Fruit fly (Drosophila melanogaster) ovary, adult (tissue): Measurements from ENCODE around the gene CG32452.
A peak's percentile ranks its signal among the peaks of the same experiment; 100 is the strongest.
"Not testable (repeated sequence)": the region's sequence is repeated elsewhere in the genome, so short reads cannot be mapped to it uniquely, and the experiment has no call there.

Source experiments
- CG17801 ChIP-seq: fragments of 200-800 bp; optimal IDR thresholded peaks from 2 replicates; lab custom pipeline; 2019; ENCODE audit warnings: missing biosample characterization, mild to moderate bottlenecking, missing genetic modification characterization, moderate library complexity; ENCODE audit not compliant: partially characterized antibody

Gene CG32452

DNA sequence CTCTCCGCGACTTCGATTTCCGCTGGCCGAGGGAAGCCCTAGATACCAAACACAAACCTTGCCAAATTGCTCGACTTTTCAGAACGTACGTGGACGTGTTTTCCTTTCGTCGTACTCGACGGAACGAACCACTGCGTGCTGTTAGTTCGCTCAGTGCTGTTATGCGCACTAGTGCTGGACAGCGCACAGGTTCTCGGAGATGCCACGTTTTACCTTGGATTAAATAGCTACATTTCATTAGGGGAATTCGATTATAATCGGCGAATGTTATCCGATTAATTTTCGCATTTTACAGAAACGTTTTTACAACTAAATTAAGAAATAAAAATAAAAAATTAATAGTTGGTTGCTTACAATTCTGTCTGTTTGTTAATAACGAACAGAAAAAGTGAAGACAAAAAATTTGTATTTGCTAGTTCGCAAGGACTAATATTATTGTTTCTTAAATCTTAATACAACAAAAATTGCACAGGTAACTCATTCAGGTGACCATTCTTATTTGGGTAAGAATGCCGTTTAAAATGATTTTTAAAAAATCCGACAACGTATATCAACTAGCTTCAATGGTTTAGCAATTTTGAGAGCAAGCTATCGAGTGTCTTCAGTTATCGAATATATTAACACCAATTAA lies at the start of gene CG32452, which contains the start of gene ArfGAP3:
CG32452 (plus strand) TSS at position 592 of the 631 bp plus-strand sequence.
ArfGAP3 (minus strand) TSS at position 441 of the 631 bp plus-strand sequence.
- peak; percentile 67 for TF ChIP-seq CG17801 (GFP tag; lab: Kevin White, UChicago)

DNA sequence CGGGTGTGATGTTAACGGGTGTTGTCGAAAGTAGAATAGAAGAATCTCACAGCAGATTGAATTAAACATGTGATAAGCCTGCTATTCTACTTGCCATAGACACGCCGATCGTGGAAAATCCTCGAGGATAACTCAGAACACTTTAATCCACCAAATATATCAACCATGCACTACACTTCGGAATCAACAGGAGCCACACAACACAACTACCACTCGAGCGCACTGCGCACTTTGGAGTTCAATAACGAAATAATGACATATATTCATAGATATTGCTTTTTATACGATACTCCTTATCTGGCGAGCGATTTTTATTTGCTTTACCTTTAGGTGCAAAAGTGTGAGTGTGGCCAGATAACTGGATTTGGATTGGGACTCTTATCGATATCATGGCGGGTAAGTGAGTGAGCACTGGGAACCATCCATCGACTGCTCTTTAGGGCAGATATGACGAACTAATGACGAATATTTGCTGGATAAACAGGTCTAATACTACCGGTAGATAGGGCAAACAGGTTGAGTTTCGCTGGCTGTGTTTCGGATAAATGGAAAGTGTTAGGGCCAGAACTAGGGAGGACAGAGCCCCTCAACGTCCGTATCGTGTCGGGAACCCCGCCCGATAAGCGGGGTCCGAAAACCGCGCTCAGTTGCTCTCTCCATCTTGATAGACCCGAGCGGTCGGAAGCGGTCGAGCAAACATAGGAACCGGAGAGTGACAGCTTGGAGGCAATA lies 48.1 kb upstream of the CG32452 start, which contains the start of gene Jhbp6:
Jhbp6 (plus strand) TSS at position 682 of the 732 bp plus-strand sequence.
- no peak for TF ChIP-seq CG17801 (GFP tag; lab: Kevin White, UChicago)

DNA sequence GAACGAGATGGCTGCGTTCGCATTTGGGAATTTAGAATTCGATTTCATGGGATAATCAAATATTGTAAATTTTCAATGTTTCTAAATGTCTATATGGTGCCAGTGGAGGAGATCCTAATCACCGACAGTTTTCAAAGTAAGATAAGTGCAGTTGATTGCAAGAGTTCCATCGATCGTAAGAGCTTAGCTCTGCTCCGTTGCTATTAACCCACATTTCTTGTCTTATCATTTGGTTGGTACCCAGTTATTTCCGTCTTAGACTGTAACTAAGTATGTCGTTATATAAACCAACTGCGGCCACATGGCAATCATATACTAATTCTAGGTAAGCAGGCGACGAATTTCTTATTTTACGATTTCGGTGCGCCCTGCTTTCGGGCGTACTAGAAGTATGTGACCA lies 47.4 kb upstream of the CG32452 start:
- no peak for TF ChIP-seq CG17801 (GFP tag; lab: Kevin White, UChicago)

dm6 chr3L:22671699-22672276 lies 45.7 kb upstream of the CG32452 start:
- no peak for TF ChIP-seq CG17801 (GFP tag; lab: Kevin White, UChicago)

dm6 chr3L:22680932-22681331 lies 36.6 kb upstream of the CG32452 start:
- TF ChIP-seq CG17801 (GFP tag; lab: Kevin White, UChicago): no peak

- TF ChIP-seq CG17801 (GFP tag; lab: Kevin White, UChicago): no peak
Measured at dm6 chr3L:22686987-22687386, 30.5 kb upstream of the CG32452 start, which contains the start of the genes CG14455 and CG14456. Gene CG14455 (minus strand): TSS chr3L:22687087. Gene CG14456 (plus strand): TSS chr3L:22687222.

- TF ChIP-seq CG17801 (GFP tag; lab: Kevin White, UChicago): not testable (repeated sequence)
Measured at dm6 chr3L:22692428-22692827, 25.1 kb upstream of the CG32452 start, which contains the start of gene CG14454. Gene CG14454 (minus strand): TSS chr3L:22692528.

dm6 chr3L:22693712-22694111 lies 23.8 kb upstream of the CG32452 start, which contains the start of the genes CG12546 and CG14453:
Gene CG12546 (minus strand): TSS chr3L:22693812.
Gene CG14453 (plus strand): TSS chr3L:22694083.
- TF ChIP-seq CG17801 (GFP tag; lab: Kevin White, UChicago): no peak

- TF ChIP-seq CG17801 (GFP tag; lab: Kevin White, UChicago): no peak
Measured at dm6 chr3L:22695653-22696052, 21.9 kb upstream of the CG32452 start, which contains the start of gene CG14452. Gene CG14452 (plus strand): TSS chr3L:22695953.

DNA sequence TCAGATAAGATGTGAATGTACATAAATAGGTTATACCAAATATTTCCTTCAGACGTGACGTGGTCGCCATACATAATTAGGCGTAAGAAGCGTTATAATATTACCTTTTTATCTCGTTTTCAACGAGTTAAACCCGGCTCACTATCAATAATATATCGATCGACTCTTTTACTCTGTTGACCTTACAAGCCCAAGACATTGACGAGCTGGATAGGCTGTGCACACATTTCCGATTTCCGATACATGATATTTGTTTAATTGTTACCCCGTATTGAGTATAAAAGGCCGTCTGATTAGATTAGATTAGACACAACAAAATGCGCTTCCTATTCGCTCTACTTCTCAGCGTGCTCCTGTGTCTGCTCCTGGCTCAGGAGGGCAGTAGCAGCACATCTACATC lies 20.6 kb upstream of the CG32452 start, which contains the start of gene CG32453:
CG32453 (plus strand) TSS at position 301 of the 400 bp plus-strand sequence.
- TF ChIP-seq CG17801 (GFP tag; lab: Kevin White, UChicago): not testable (repeated sequence)

DNA sequence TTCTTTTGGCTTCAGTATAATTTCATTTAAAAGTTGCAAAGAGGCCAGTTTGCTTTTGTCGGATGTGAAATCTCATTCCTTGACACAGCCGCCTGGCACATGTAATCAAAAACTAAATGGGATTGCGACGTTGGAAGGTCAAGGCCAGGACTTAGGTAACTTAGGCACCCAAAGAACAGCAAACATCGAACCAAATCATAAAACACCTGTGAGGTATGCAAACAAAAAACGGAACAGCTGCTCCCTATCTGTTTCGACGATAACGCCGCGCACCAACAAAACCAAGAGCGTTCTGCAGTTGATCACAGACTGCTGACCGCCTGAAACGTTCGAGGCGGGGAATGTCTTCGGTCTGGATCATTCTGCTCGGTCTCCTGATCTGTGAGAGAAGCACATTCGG lies 18.4 kb upstream of the CG32452 start, which contains the start of gene CG45116:
CG45116 (plus strand) TSS at position 301 of the 400 bp plus-strand sequence.
- TF ChIP-seq CG17801 (GFP tag; lab: Kevin White, UChicago): no peak

dm6 chr3L:22711855-22712254 lies 5.7 kb upstream of the CG32452 start, which contains the start of gene CG11370:
Gene CG11370 (plus strand): TSS chr3L:22712155.
- TF ChIP-seq CG17801 (GFP tag; lab: Kevin White, UChicago): no peak

- TF ChIP-seq CG17801 (GFP tag; lab: Kevin White, UChicago): no peak
Measured at dm6 chr3L:22713605-22714004, 3.9 kb upstream of the CG32452 start.

dm6 chr3L:22720694-22721270 lies 3.3 kb downstream of the CG32452 start, which contains the start of gene mael:
Gene mael (plus strand): TSS chr3L:22721203.
- TF ChIP-seq CG17801 (GFP tag; lab: Kevin White, UChicago): not testable (repeated sequence)
